Worm (Caenorhabditis elegans): ENCODE measurements around the gene ifa-4.

DNA sequence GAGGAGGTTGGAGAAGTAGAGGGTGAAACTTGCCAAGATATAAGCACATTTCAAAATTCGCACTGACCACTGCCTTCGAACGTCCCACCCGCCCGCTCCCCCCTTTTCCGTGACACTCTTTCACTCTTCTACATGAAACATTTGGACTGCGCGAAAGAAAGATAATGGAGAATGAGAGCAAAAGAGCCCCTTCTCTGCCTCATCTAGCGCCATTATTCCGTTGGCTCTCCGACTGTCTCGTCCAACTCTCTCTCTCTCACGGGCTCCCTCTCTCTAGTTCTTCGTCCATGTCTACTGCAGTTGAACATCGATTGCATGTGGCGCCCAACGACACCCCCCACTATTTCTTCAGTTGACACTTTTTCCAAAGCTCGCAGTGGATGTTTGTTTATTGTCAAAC is 17.2 kb upstream of the ifa-4 start:
- TF ChIP-seq ceh-34 (tag; optimal IDR thresholded peaks at IDR 0.05) (no peak), ceh-9 (tag; optimal IDR thresholded peaks at IDR 0.05) (no peak), elt-2 (tag; optimal IDR thresholded peaks at IDR 0.05) (no peak), ahr-1 (tag; optimal IDR thresholded peaks at IDR 0.05) (no peak)
